Fruit fly (Drosophila melanogaster): ENCODE results near the gene Zmynd10.

The Zmynd10 gene

DNA sequence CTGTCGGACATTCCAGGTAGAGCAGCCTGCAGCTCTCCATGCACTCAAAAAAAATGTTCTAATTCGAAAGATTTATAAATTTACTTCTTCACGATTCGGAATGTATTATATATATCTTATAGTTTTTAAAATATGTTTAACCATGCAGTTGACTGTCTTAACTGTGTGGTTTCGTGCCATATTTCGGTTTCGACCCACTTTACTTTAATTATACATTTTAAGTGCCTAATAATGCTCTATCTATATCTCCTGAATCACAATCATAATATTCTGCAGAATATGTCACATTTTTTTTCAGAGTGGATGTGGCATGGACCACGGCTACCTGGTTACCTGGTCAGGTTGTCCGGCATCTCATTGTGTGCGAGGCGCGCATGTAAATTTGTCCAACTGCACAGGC, 23.4 kb upstream of the Zmynd10 start (continued):
- TF ChIP-seq CG3032 (tag; optimal IDR thresholded peaks at IDR 0.05): peak; percentile 35
- peak; percentile 41 for TF ChIP-seq net (GFP tag; optimal IDR thresholded peaks at IDR 0.05)
- TF ChIP-seq Eip75B (GFP tag; optimal IDR thresholded peaks at IDR 0.05): peak; percentile 29
- no peak for TF ChIP-seq dac (GFP tag; optimal IDR thresholded peaks at IDR 0.05)
- TF ChIP-seq Hr38 (GFP tag; optimal IDR thresholded peaks at IDR 0.05): no peak
- TF ChIP-seq vri (GFP tag; optimal IDR thresholded peaks at IDR 0.05): peak; percentile 15
- no peak for TF ChIP-seq OdsH (GFP tag; optimal IDR thresholded peaks at IDR 0.05)
- TF ChIP-seq Lpt (GFP tag; optimal IDR thresholded peaks at IDR 0.05): peak; percentile 16
- peak; percentile 22 for TF ChIP-seq lz (GFP tag; optimal IDR thresholded peaks at IDR 0.05)
- TF ChIP-seq CG11902 (GFP tag; optimal IDR thresholded peaks at IDR 0.05): no peak
- TF ChIP-seq CG31627 (GFP tag; optimal IDR thresholded peaks at IDR 0.05): no peak
- no peak for TF ChIP-seq CG11294 (GFP tag; IDR thresholded peaks at IDR 0.05)
- TF ChIP-seq CG1621 (tag; optimal IDR thresholded peaks at IDR 0.05): peak; percentile 7

DNA sequence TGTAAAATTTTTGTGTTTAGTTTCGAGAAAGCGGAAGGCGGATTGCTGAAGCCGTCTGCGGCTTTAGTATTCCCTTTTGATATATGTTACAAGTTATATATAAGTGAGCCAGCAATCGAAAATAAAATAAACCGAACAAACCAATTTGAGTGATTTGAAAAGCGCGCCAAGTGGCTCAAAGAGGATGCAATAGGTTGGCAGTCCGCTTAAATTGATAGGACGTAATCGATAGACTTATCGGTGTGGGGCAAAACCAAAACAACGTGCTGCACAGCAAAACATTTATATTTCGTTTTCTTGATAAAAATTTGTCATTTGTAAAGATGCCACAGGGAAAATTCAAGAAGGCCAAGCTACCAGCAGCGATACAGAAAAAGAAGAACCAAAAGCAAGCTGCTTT, 20.5 kb upstream of the Zmynd10 start, which contains the start of gene CG11279:
Gene CG11279 (plus strand): TSS at position 220 of the 400 bp plus-strand sequence.
- TF ChIP-seq svp (GFP tag): peak; percentile 7
- no peak for TF ChIP-seq achi (GFP tag; optimal IDR thresholded peaks at IDR 0.05)

DNA sequence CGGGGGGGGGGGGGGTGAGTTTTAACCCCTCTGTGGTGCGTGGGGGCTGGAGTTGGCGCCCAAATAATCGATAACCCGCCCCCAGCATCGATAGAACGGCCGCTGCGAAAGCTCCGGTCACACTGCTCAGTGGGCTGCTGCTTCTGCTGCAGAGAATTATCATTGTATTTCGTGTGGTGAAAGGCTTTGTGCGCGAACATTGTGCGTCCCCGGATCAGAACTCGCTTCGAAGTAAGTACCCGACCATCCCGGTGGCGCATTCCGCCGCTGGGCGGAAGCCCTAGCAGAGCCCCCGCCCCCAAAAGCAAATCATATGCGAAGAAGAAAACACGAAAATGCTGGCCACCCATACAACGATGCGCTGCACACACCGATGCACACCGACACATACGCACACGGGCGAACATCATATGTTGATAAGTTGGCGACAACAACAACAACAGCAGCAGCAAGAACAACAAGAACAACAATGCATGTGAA, 18.1 kb upstream of the Zmynd10 start, which contains the start of gene Syx13:
Gene Syx13 (plus strand): TSS at position 100 of the 480 bp plus-strand sequence.
- TF ChIP-seq CG15336 (GFP tag; IDR thresholded peaks at IDR 0.05) (peak; percentile 14; the same call in 1 of the 2 replicates), CG6854 (GFP tag; optimal IDR thresholded peaks at IDR 0.05) (peak; percentile 38), dac (GFP tag; optimal IDR thresholded peaks at IDR 0.05) (no peak), eg (GFP tag; IDR thresholded peaks at IDR 0.05) (0 out of 3 replicates have a peak, but pooled peaks have one; percentile 12), Ets96B (tag; optimal IDR thresholded peaks at IDR 0.05) (peak; percentile 19), topi (GFP tag; optimal IDR thresholded peaks at IDR 0.05) (peak; percentile 19), ss (GFP tag; optimal IDR thresholded peaks at IDR 0.05) (peak; percentile 29 to 33), Hr38 (GFP tag; optimal IDR thresholded peaks at IDR 0.05) (no peak), Lpt (GFP tag; optimal IDR thresholded peaks at IDR 0.05) (no peak), svp (GFP tag) (peak; percentile 85), Ets21C (GFP tag; optimal IDR thresholded peaks at IDR 0.05) (no peak), Sox14 (GFP tag; optimal IDR thresholded peaks at IDR 0.05) (peak; percentile 63), Sox15 (GFP tag; optimal IDR thresholded peaks at IDR 0.05) (no peak), fkh (GFP tag; optimal IDR thresholded peaks at IDR 0.05) (peak; percentile 74), Eip78C (GFP tag) (peak; percentile 66), CG6808 (GFP tag; optimal IDR thresholded peaks at IDR 0.05) (peak; percentile 29), esn (GFP tag; optimal IDR thresholded peaks at IDR 0.05) (peak; percentile 17), dsx (GFP tag; optimal IDR thresholded peaks at IDR 0.05; ENCODE audit: poor library complexity, severe bottlenecking) (peak; percentile 42)

DNA sequence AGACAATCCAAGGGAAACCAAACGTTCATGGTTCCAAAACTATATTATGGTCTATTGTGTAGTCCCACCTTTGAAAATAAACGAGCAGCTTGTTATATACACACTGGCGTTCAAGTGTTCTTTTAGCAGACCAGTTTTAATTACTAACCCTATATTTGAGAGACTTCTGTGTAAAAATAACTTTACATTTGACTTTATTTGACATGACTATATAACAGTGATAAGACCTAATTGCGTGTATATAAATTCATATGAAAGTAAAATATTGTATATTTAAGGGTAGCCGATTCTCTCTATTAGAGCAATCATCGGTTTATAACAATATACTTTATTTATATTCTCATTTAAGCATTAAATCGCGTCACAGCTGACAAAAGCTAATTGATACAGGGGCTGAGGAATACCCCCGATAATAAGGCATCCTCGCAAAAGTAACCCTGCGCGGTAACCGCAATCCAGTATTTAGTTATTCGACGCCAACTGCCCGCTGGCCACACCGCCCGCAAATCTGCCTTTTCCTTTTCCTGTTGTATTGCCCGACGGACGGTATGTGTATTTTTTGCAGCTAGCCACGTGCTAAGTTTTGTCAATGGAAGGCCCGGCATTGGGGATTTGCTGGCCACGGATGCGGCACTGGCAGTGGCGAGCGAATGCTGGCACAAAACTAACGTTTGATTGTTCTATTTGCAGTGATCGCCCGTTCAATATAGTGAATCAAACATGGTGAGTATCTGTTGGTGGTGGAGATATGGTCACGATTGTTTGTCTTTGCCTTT, 15.2 kb upstream of the Zmynd10 start, which contains the start of gene RpS4:
Gene RpS4 (plus strand): TSS at position 465 of the 776 bp plus-strand sequence.
- TF ChIP-seq spab (GFP tag; optimal IDR thresholded peaks at IDR 0.05) (peak; percentile 74), Lpt (GFP tag; optimal IDR thresholded peaks at IDR 0.05) (no peak), Smox (GFP tag; optimal IDR thresholded peaks at IDR 0.05) (peak; percentile 70), acj6 (GFP tag; optimal IDR thresholded peaks at IDR 0.05) (peak; percentile 65), ss (GFP tag; optimal IDR thresholded peaks at IDR 0.05) (peak; percentile 89 to 95), OdsH (GFP tag; optimal IDR thresholded peaks at IDR 0.05) (peak; percentile 76), lz (GFP tag; optimal IDR thresholded peaks at IDR 0.05) (peak; percentile 89), Eip93F (GFP tag; optimal IDR thresholded peaks at IDR 0.05) (no peak), CG9139 (GFP tag; optimal IDR thresholded peaks at IDR 0.05) (peak; percentile 93), fkh (GFP tag; optimal IDR thresholded peaks at IDR 0.05) (peak; percentile 79), CG6854 (GFP tag; optimal IDR thresholded peaks at IDR 0.05) (peak; percentile 99), CG6808 (GFP tag; optimal IDR thresholded peaks at IDR 0.05) (peak; percentile 79), CG15336 (GFP tag; IDR thresholded peaks at IDR 0.05) (peak; percentile 65), CG3919 (GFP tag; optimal IDR thresholded peaks at IDR 0.05) (peak; percentile 94), Hr39 (GFP tag; optimal IDR thresholded peaks at IDR 0.05) (peak; percentile 79), Hr4 (GFP tag; optimal IDR thresholded peaks at IDR 0.05) (no peak), CG10631 (GFP tag; optimal IDR thresholded peaks at IDR 0.05) (peak; percentile 55), CG4318 (GFP tag; optimal IDR thresholded peaks at IDR 0.05) (no peak), CG11762 (GFP tag; optimal IDR thresholded peaks at IDR 0.05; ENCODE audit: insufficient read depth) (peak; percentile 73), CG6276 (GFP tag; optimal IDR thresholded peaks at IDR 0.05) (no peak), eg (GFP tag; IDR thresholded peaks at IDR 0.05) (peak; percentile 84), vri (GFP tag; optimal IDR thresholded peaks at IDR 0.05) (peak; percentile 86), Eip78C (GFP tag) (peak; percentile 96), dsx (GFP tag; optimal IDR thresholded peaks at IDR 0.05; ENCODE audit: poor library complexity, severe bottlenecking) (peak; percentile 67), Ets96B (tag; optimal IDR thresholded peaks at IDR 0.05) (peak; percentile 59), CG6792 (GFP tag; optimal IDR thresholded peaks at IDR 0.05) (peak; percentile 71), CG11902 (GFP tag; optimal IDR thresholded peaks at IDR 0.05) (peak; percentile 68)

All from whole organism, prepupa.